Worm (Caenorhabditis elegans): ENCODE data around the gene sru-8.
A peak's percentile ranks its signal among the peaks of the same experiment; 100 is the strongest.

The sru-8 gene

ce11 chrV:9843376-9843916, at the start of gene sru-8:
Gene sru-8 (plus strand): TSS chrV:9843866.
- TF ChIP-seq ceh-82 (tag; optimal IDR thresholded peaks at IDR 0.05) (no peak), nhr-84 (tag; optimal IDR thresholded peaks at IDR 0.05) (no peak), nhr-76 (tag; optimal IDR thresholded peaks at IDR 0.05) (no peak), Y116A8C.19 (tag; optimal IDR thresholded peaks at IDR 0.05; ENCODE audit: borderline replicate concordance) (no peak), ceh-8 (GFP tag; optimal IDR thresholded peaks at IDR 0.05) (no peak), C16A3.4 (tag; optimal IDR thresholded peaks at IDR 0.05) (no peak), nhr-47 (tag; optimal IDR thresholded peaks at IDR 0.05) (no peak), nhr-11 (tag; optimal IDR thresholded peaks at IDR 0.05) (no peak), lin-13 (GFP tag; optimal IDR thresholded peaks at IDR 0.05) (no peak), pag-3 (tag; optimal IDR thresholded peaks at IDR 0.05; ENCODE audit: borderline replicate concordance, insufficient read depth) (no peak), vab-15 (tag; optimal IDR thresholded peaks at IDR 0.05) (no peak), lin-39 (tag; optimal IDR thresholded peaks at IDR 0.05) (no peak), tbx-2 (tag; optimal IDR thresholded peaks at IDR 0.05) (no peak)

- TF ChIP-seq zag-1 (tag; optimal IDR thresholded peaks at IDR 0.05) (no peak), elt-2 (tag; optimal IDR thresholded peaks at IDR 0.05) (peak; percentile 7), pax-3 (tag; optimal IDR thresholded peaks at IDR 0.05) (peak; percentile 39), vab-15 (tag; optimal IDR thresholded peaks at IDR 0.05) (no peak), lsy-2 (tag; optimal IDR thresholded peaks at IDR 0.05) (peak in 1 of 2 experiments; percentile 8), irx-1 (tag; optimal IDR thresholded peaks at IDR 0.05) (no peak), dsc-1 (tag; optimal IDR thresholded peaks at IDR 0.05) (peak; percentile 46), fkh-8 (tag; optimal IDR thresholded peaks at IDR 0.05) (peak; percentile 62), nhr-47 (tag; optimal IDR thresholded peaks at IDR 0.05) (peak; percentile 11), zip-4 (GFP tag; optimal IDR thresholded peaks at IDR 0.05) (no peak), nhr-71 (tag; optimal IDR thresholded peaks at IDR 0.05) (peak; percentile 42)
These were observed 48.7 kb upstream of the sru-8 start for ce11 chrV:9794997-9795396.

ce11 chrV:9796002-9796401, 47.7 kb upstream of the sru-8 start:
- TF ChIP-seq rnt-1 (tag; optimal IDR thresholded peaks at IDR 0.05) (no peak), zip-4 (GFP tag; optimal IDR thresholded peaks at IDR 0.05) (no peak), fkh-10 (GFP tag; optimal IDR thresholded peaks at IDR 0.05) (peak; percentile 24), elt-3 (tag; optimal IDR thresholded peaks at IDR 0.05) (no peak), egl-27 (tag; optimal IDR thresholded peaks at IDR 0.05) (no peak), lsy-2 (tag; optimal IDR thresholded peaks at IDR 0.05) (no peak), nhr-28 (tag; optimal IDR thresholded peaks at IDR 0.05) (no peak), ztf-11 (tag; optimal IDR thresholded peaks at IDR 0.05) (no peak), unc-98 (GFP tag; IDR thresholded peaks at IDR 0.05) (no peak), mep-1 (tag; optimal IDR thresholded peaks at IDR 0.05) (no peak), nhr-237 (tag; optimal IDR thresholded peaks at IDR 0.05) (no peak), ztf-4 (tag; optimal IDR thresholded peaks at IDR 0.05) (no peak), snu-23 (GFP tag; optimal IDR thresholded peaks at IDR 0.05) (no peak), C34B4.2 (tag; optimal IDR thresholded peaks at IDR 0.05) (no peak), dpl-1 (GFP tag; optimal IDR thresholded peaks at IDR 0.05) (no peak), sup-37 (GFP tag; optimal IDR thresholded peaks at IDR 0.05) (no peak), dsc-1 (tag; optimal IDR thresholded peaks at IDR 0.05) (peak; percentile 77), sox-4 (tag; optimal IDR thresholded peaks at IDR 0.05) (no peak), ceh-90 (tag; optimal IDR thresholded peaks at IDR 0.05) (no peak), aha-1 (tag; optimal IDR thresholded peaks at IDR 0.05) (no peak), ceh-63 (GFP tag; optimal IDR thresholded peaks at IDR 0.05) (no peak), tbx-2 (tag; optimal IDR thresholded peaks at IDR 0.05) (no peak), hlh-4 (tag; optimal IDR thresholded peaks at IDR 0.05) (no peak), ceh-8 (GFP tag; optimal IDR thresholded peaks at IDR 0.05) (no peak), hpl-2 (GFP tag; optimal IDR thresholded peaks at IDR 0.05) (no peak), ceh-82 (tag; optimal IDR thresholded peaks at IDR 0.05) (no peak), fkh-8 (tag; optimal IDR thresholded peaks at IDR 0.05) (peak; percentile 52), mef-2 (tag; optimal IDR thresholded peaks at IDR 0.05) (no peak), pax-3 (tag; optimal IDR thresholded peaks at IDR 0.05) (peak; percentile 30), hlh-17 (GFP tag; optimal IDR thresholded peaks at IDR 0.05; ENCODE audit: borderline replicate concordance) (no peak), nhr-76 (tag; optimal IDR thresholded peaks at IDR 0.05) (no peak), blmp-1 (tag; optimal IDR thresholded peaks at IDR 0.05) (no peak)
